Fruit fly (Drosophila melanogaster): ENCODE data around the gene CG10413.

DNA sequence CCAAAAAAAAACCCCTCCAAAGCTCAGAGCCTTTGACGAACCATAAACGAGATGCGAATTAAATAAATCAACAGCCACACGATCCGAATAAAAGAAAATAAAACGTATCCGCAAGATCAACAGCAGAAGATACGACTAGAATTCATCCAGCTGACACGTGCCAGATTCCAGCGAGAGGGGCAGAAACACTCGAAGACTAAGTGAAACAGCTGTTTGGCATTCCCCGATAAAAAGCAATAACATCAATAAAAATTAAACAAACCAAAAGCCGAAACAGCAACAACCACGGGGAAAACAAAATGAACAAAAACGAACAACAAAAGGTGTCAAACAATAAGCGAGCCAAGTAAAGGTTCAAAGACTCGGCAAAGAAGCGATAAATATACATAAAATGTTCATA is 46.0 kb downstream of the CG10413 start:
- TF ChIP-seq D1 (tag; optimal IDR thresholded peaks at IDR 0.05) (no peak), CG14655 (GFP tag; optimal IDR thresholded peaks at IDR 0.05) (no peak), CG32121 (GFP tag; IDR thresholded peaks at IDR 0.05) (no peak), CG8301 (tag; optimal IDR thresholded peaks at IDR 0.05) (no peak), CG17806 (tag; optimal IDR thresholded peaks at IDR 0.05) (no peak), CG9948 (tag; optimal IDR thresholded peaks at IDR 0.05) (no peak)

Data from whole organism, pupa.